Worm (Caenorhabditis elegans): ENCODE data around the gene B0334.4.
A peak's percentile ranks its signal among the peaks of the same experiment; 100 is the strongest.

B0334.4 gene

DNA sequence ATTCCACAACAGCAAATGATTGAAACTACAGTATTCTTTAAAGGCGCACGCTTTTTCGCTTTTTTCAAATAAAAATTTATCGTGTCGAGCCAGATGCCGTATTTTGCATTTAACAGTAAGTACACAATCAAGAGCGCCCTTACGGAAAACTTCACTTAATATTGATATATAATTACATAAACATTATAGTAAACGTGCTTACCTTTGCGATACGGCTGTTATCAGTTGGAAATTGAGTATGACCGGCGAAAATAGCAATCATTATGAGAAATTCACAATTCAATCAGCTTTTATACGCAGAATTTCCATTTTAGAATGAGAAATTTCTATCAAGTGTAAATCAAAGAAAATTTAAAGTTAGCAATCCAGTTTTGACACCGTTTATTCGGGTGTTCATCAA is 4.7 kb downstream of the B0334.4 start, which contains the start of gene B0334.20:
Gene B0334.20 (minus strand): TSS at position 262 of the 400 bp plus-strand sequence.
- TF ChIP-seq aly-2 (tag; optimal IDR thresholded peaks at IDR 0.05) (no peak), elt-1 (tag; optimal IDR thresholded peaks at IDR 0.05) (no peak), elt-2 (tag; optimal IDR thresholded peaks at IDR 0.05) (peak; percentile 44)

DNA sequence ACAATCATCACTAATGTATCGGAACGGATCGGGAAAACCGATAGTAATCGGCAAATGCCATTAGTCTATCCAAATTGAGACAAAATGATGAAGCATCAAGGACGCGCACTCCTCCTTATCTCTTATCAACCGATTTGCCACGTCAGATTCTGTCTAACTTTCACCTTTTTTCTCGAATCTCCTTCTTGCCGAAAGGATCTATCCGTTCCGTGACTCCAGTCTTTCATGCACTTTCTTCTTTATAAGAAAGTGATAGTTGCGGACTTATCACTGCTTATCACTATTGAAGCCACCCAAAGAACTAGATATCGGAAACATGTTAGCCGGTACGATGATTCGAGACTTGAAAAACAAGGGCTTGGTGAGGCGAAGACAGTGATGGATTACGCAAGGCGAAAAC is 6.5 kb downstream of the B0334.4 start:
- TF ChIP-seq nhr-23 (tag; optimal IDR thresholded peaks at IDR 0.05) (peak; percentile 49), nhr-43 (tag; optimal IDR thresholded peaks at IDR 0.05; ENCODE audit: poor library complexity, severe bottlenecking) (peak; percentile 81), elt-3 (tag; optimal IDR thresholded peaks at IDR 0.05) (peak; percentile 98 to 100 (median 100)), nhr-25 (tag; optimal IDR thresholded peaks at IDR 0.05) (peak; percentile 60), ceh-16 (tag; optimal IDR thresholded peaks at IDR 0.05) (no peak), tbx-2 (tag; optimal IDR thresholded peaks at IDR 0.05) (peak; percentile 39), zag-1 (tag; optimal IDR thresholded peaks at IDR 0.05) (no peak), lin-39 (tag; optimal IDR thresholded peaks at IDR 0.05) (no peak)

ce11 chrII:11503761-11504160 is 8.3 kb downstream of the B0334.4 start:
- TF ChIP-seq lin-15B (tag; optimal IDR thresholded peaks at IDR 0.05) = no peak
- no peak for TF ChIP-seq fkh-10 (GFP tag; optimal IDR thresholded peaks at IDR 0.05)
- no peak for TF ChIP-seq mml-1 (tag; optimal IDR thresholded peaks at IDR 0.05)
- no peak for TF ChIP-seq ceh-28 (tag; optimal IDR thresholded peaks at IDR 0.05)
- TF ChIP-seq zag-1 (tag; optimal IDR thresholded peaks at IDR 0.05) = no peak
- no peak for TF ChIP-seq snpc-4 (tag; optimal IDR thresholded peaks at IDR 0.05)
- no peak for TF ChIP-seq mdl-1 (tag; optimal IDR thresholded peaks at IDR 0.05)
- TF ChIP-seq pha-4 (tag; optimal IDR thresholded peaks at IDR 0.05) = no peak
- no peak for TF ChIP-seq elt-1 (tag; optimal IDR thresholded peaks at IDR 0.05)
- TF ChIP-seq nhr-11 (tag; optimal IDR thresholded peaks at IDR 0.05) = no peak
- no peak for TF ChIP-seq nhr-77 (tag; optimal IDR thresholded peaks at IDR 0.05)
- no peak for TF ChIP-seq hmg-11 (tag; optimal IDR thresholded peaks at IDR 0.05)
- no peak for TF ChIP-seq nhr-76 (tag; optimal IDR thresholded peaks at IDR 0.05)

- no peak for TF ChIP-seq nhr-23 (tag; optimal IDR thresholded peaks at IDR 0.05)
- TF ChIP-seq mdl-1 (tag; optimal IDR thresholded peaks at IDR 0.05) = no peak
- peak; percentile 69 for TF ChIP-seq nhr-25 (tag; optimal IDR thresholded peaks at IDR 0.05)
Observed at ce11 chrII:11510373-11510772, 14.9 kb downstream of the B0334.4 start, which contains the start of gene npr-41. TSS of gene npr-41 (plus strand) at chrII:11510673.

DNA sequence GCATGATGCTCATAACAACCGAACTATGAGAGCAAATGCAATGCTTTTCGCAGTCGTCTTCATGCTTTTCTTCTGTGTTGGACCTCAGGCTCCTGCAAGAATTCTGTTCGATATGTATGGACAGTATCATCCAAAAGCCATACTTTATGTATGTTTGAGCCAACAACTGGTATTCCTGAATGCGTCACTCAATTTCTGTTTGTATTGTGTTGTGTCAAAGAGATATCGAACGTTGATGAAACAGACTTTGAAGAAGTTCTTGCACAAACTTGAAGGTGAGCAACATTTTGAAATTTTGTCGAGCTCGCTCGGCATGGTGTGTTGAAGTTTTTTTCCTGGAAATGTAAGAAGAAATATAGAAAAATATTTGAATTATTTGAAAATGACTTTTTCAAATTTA is 17.4 kb downstream of the B0334.4 start:
- TF ChIP-seq nhr-237 (tag; optimal IDR thresholded peaks at IDR 0.05) (no peak), nhr-11 (tag; optimal IDR thresholded peaks at IDR 0.05) (no peak), nhr-23 (tag; optimal IDR thresholded peaks at IDR 0.05) (no peak), jun-1 (tag; optimal IDR thresholded peaks at IDR 0.05) (no peak), nhr-76 (tag; optimal IDR thresholded peaks at IDR 0.05) (no peak), zag-1 (tag; optimal IDR thresholded peaks at IDR 0.05) (no peak), unc-39 (tag; optimal IDR thresholded peaks at IDR 0.05) (no peak), lin-39 (tag; optimal IDR thresholded peaks at IDR 0.05) (no peak), skn-1 (tag; optimal IDR thresholded peaks at IDR 0.05) (no peak), ama-1 (optimal IDR thresholded peaks at IDR 0.05) (no peak), nhr-28 (tag; optimal IDR thresholded peaks at IDR 0.05) (no peak)

ce11 chrII:11514775-11515174 is 19.3 kb downstream of the B0334.4 start, which contains the start of gene srh-44:
TSS of gene srh-44 (plus strand) at chrII:11515075.
- no peak for TF ChIP-seq mdl-1 (tag; optimal IDR thresholded peaks at IDR 0.05)

ce11 chrII:11518184-11518583 is 22.7 kb downstream of the B0334.4 start, which contains the start of gene B0334.10:
TSS of gene B0334.10 (plus strand) at chrII:11518484.
- no peak for TF ChIP-seq jun-1 (tag; optimal IDR thresholded peaks at IDR 0.05)
- TF ChIP-seq egl-27 (tag; optimal IDR thresholded peaks at IDR 0.05) = no peak
- no peak for TF ChIP-seq fos-1 (tag; optimal IDR thresholded peaks at IDR 0.05)
- no peak for TF ChIP-seq tbx-2 (tag; optimal IDR thresholded peaks at IDR 0.05)
- TF ChIP-seq nfya-1 (tag; optimal IDR thresholded peaks at IDR 0.05; ENCODE audit: insufficient read depth) = no peak
- TF ChIP-seq unc-39 (tag; optimal IDR thresholded peaks at IDR 0.05) = no peak
- TF ChIP-seq nhr-28 (tag; optimal IDR thresholded peaks at IDR 0.05) = no peak
- no peak for TF ChIP-seq nhr-12 (tag; optimal IDR thresholded peaks at IDR 0.05)
- no peak for TF ChIP-seq nhr-23 (tag; optimal IDR thresholded peaks at IDR 0.05)
- TF ChIP-seq nhr-76 (tag; optimal IDR thresholded peaks at IDR 0.05) = no peak
- no peak for TF ChIP-seq lin-39 (tag; optimal IDR thresholded peaks at IDR 0.05)
- no peak for TF ChIP-seq pqm-1 (tag; optimal IDR thresholded peaks at IDR 0.05)
- no peak for TF ChIP-seq sea-2 (GFP tag; optimal IDR thresholded peaks at IDR 0.05)
- no peak for TF ChIP-seq ceh-9 (tag; optimal IDR thresholded peaks at IDR 0.05)

Measured in whole organism, L3 larva.